Worm (Caenorhabditis elegans): ENCODE measurements around the gene F37B4.15.

The F37B4.15 gene

ce11 chrV:2871754-2872504 is 20.1 kb upstream of the F37B4.15 start:
- TF ChIP-seq lin-13 (tag; optimal IDR thresholded peaks at IDR 0.05) (no peak), nhr-12 (tag; optimal IDR thresholded peaks at IDR 0.05) (no peak), M03D4.4 (tag; optimal IDR thresholded peaks at IDR 0.05) (no peak), lin-32 (GFP tag; optimal IDR thresholded peaks at IDR 0.05) (no peak), nhr-2 (tag; optimal IDR thresholded peaks at IDR 0.05) (no peak), cnd-1 (tag; optimal IDR thresholded peaks at IDR 0.05) (no peak), flh-1 (GFP tag; optimal IDR thresholded peaks at IDR 0.05) (no peak)

DNA sequence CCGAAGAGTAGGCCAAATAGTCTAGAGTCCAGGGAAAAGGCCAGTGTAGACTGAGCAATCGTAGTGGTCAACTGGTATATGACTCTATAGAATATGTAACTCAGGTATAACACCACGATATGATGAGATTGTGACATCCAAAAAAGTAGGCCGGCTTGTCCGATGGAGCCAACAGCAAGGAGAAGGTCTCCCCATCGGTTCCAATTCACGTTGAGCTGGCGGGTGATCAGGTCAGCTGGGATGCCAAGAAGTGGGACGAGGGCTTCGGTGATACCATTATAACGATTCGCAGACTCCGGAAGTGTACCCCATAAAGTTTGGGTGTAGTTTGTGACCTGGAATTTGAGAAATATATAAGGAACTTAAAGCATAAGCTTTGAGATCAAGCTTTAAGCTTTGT is 19.1 kb upstream of the F37B4.15 start:
- no peak for TF ChIP-seq cnd-1 (tag; optimal IDR thresholded peaks at IDR 0.05)
- no peak for TF ChIP-seq ztf-11 (tag; optimal IDR thresholded peaks at IDR 0.05)
- TF ChIP-seq lin-32 (GFP tag; optimal IDR thresholded peaks at IDR 0.05) = no peak
- TF ChIP-seq mep-1 (tag; optimal IDR thresholded peaks at IDR 0.05) = no peak
- TF ChIP-seq unc-62 (GFP tag; optimal IDR thresholded peaks at IDR 0.05) = no peak
- TF ChIP-seq tbx-8 (GFP tag; optimal IDR thresholded peaks at IDR 0.05) = no peak
- no peak for TF ChIP-seq ces-1 (GFP tag; optimal IDR thresholded peaks at IDR 0.05)
- TF ChIP-seq unc-39 (tag; optimal IDR thresholded peaks at IDR 0.05) = no peak
- no peak for TF ChIP-seq ham-2 (GFP tag; optimal IDR thresholded peaks at IDR 0.05)
- TF ChIP-seq mls-2 (tag; optimal IDR thresholded peaks at IDR 0.05) = no peak
- TF ChIP-seq nhr-28 (tag; optimal IDR thresholded peaks at IDR 0.05) = no peak
- no peak for TF ChIP-seq sptf-1 (tag; optimal IDR thresholded peaks at IDR 0.05)
- no peak for TF ChIP-seq drap-1 (GFP tag; optimal IDR thresholded peaks at IDR 0.05)
- no peak for TF ChIP-seq mab-5 (tag; optimal IDR thresholded peaks at IDR 0.05)
- no peak for TF ChIP-seq elt-3 (tag; optimal IDR thresholded peaks at IDR 0.05)
- TF ChIP-seq ceh-39 (tag; optimal IDR thresholded peaks at IDR 0.05) = no peak
- TF ChIP-seq unc-120 (tag; optimal IDR thresholded peaks at IDR 0.05; ENCODE audit: poor library complexity, severe bottlenecking) = no peak
- TF ChIP-seq M03D4.4 (tag; optimal IDR thresholded peaks at IDR 0.05) = no peak

DNA sequence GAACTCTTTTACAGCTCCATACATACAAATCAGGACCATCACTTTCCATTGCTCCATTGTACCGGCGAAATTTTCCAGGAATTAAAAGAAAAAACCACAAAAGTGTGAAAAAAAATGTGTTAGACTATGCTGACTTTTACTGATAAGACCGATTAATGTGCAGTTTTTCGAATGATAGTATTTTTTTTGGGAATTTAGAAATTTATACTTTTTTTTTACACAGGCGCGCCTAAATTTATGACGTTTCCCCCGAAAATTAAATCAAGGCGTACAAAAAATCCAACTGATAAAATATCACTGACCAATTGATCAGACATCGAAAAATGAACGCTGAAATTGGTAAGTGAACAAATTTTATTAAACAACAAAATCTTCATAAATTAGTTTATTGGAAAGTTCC is 16.6 kb upstream of the F37B4.15 start, which contains the start of gene folt-2:
Gene folt-2 (minus strand): TSS at position 179 of the 400 bp plus-strand sequence.
- TF ChIP-seq nhr-2 (tag; optimal IDR thresholded peaks at IDR 0.05) (no peak), unc-62 (GFP tag; optimal IDR thresholded peaks at IDR 0.05) (no peak), nhr-28 (tag; optimal IDR thresholded peaks at IDR 0.05) (no peak), mls-2 (tag; optimal IDR thresholded peaks at IDR 0.05) (no peak), ham-2 (GFP tag; optimal IDR thresholded peaks at IDR 0.05) (no peak), bed-3 (GFP tag; optimal IDR thresholded peaks at IDR 0.05) (no peak), blmp-1 (tag; optimal IDR thresholded peaks at IDR 0.05) (no peak), nhr-237 (tag; optimal IDR thresholded peaks at IDR 0.05) (no peak), ces-1 (GFP tag; optimal IDR thresholded peaks at IDR 0.05) (no peak), ceh-39 (tag; optimal IDR thresholded peaks at IDR 0.05) (no peak)

DNA sequence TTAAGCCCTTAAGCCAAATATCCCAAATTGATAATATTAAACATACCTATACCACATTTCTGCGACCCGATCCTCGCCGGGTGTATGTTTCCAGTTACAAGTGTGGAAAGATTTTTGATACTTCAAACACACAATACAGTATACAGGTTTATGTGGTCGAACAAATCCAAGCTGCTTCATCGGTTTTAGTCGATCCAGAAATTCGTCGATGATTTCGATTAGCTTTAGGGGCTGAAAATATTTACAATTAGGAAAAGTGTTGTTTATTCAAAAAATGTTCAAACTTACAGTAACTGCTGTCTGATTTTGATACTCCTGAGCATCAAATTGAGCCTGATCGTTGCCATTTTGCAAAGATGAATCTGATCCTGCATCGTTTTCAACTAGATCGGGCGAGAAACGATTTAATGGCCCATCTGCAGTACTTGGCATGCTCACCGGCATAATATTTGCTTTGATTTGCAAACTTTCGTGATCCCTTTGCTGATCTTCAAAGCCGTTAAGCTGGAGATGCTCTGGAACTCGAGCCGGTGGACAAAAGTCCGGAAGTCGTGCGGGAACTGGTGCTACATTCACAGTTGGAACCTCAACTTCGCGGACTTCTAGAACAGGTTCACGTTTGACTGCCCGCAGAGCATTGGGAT is 15.7 kb upstream of the F37B4.15 start:
- no peak for TF ChIP-seq nhr-237 (tag; optimal IDR thresholded peaks at IDR 0.05)

ce11 chrV:2877509-2877908 is 14.5 kb upstream of the F37B4.15 start, which contains the start of gene F37B4.10:
TSS of gene F37B4.10 (minus strand) at chrV:2877609.
- peak; percentile 31 for TF ChIP-seq zip-8 (tag; optimal IDR thresholded peaks at IDR 0.05)
- TF ChIP-seq elt-3 (tag; optimal IDR thresholded peaks at IDR 0.05) = no peak
- TF ChIP-seq nhr-237 (tag; optimal IDR thresholded peaks at IDR 0.05) = no peak
- no peak for TF ChIP-seq blmp-1 (tag; optimal IDR thresholded peaks at IDR 0.05)
- no peak for TF ChIP-seq cnd-1 (tag; optimal IDR thresholded peaks at IDR 0.05)
- TF ChIP-seq nhr-76 (tag; optimal IDR thresholded peaks at IDR 0.05) = no peak
- TF ChIP-seq hlh-1 (tag; optimal IDR thresholded peaks at IDR 0.05) = no peak
- no peak for TF ChIP-seq ceh-43 (GFP tag; optimal IDR thresholded peaks at IDR 0.05)
- no peak for TF ChIP-seq nhr-2 (tag; optimal IDR thresholded peaks at IDR 0.05)
- TF ChIP-seq lin-13 (tag; optimal IDR thresholded peaks at IDR 0.05) = no peak
- TF ChIP-seq unc-120 (tag; optimal IDR thresholded peaks at IDR 0.05; ENCODE audit: poor library complexity, severe bottlenecking) = no peak
- TF ChIP-seq sem-2 (GFP tag; optimal IDR thresholded peaks at IDR 0.05) = no peak
- no peak for TF ChIP-seq nhr-12 (tag; optimal IDR thresholded peaks at IDR 0.05)
- TF ChIP-seq lsy-2 (tag; optimal IDR thresholded peaks at IDR 0.05) = no peak
- TF ChIP-seq pha-4 (tag; optimal IDR thresholded peaks at IDR 0.05) = no peak
- no peak for TF ChIP-seq M03D4.4 (tag; optimal IDR thresholded peaks at IDR 0.05)
- TF ChIP-seq mep-1 (tag; optimal IDR thresholded peaks at IDR 0.05) = peak; percentile 8

All from whole organism, mixed stage, embryonic.